Worm (Caenorhabditis elegans): ENCODE measurements around the gene nas-3.

DNA sequence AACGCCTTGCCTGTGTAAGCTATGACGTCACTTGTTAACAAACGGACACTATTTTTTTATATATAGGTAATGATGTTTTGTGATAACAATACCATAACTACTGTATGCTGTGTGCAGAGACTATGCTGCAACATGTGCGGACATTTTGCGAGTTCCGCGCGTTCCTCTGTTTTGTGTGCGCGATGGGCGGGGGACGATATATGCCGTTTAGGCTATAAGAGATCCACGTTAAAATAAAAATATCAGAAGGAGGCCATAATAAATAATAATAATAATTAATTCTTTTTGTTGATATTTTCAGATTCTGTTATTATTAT lies 38.0 kb upstream of the nas-3 start:
- TF ChIP-seq hsf-1 (GFP tag; IDR thresholded peaks at IDR 0.05) = no peak
- no peak for TF ChIP-seq pha-4 (tag; optimal IDR thresholded peaks at IDR 0.05)
- TF ChIP-seq efl-1 (GFP tag; optimal IDR thresholded peaks at IDR 0.05) = no peak
- no peak for TF ChIP-seq unc-130 (GFP tag; optimal IDR thresholded peaks at IDR 0.05)
- no peak for TF ChIP-seq mxl-1 (tag; optimal IDR thresholded peaks at IDR 0.05)
- TF ChIP-seq atf-7 (tag; optimal IDR thresholded peaks at IDR 0.05) = no peak
- no peak for TF ChIP-seq hmg-1.2 (GFP tag; IDR thresholded peaks at IDR 0.05)
- TF ChIP-seq D2030.7 (GFP tag; IDR thresholded peaks at IDR 0.05) = no peak
- TF ChIP-seq F33H1.4 (GFP tag; IDR thresholded peaks at IDR 0.05) = no peak

All from whole organism, young adult.